Worm (Caenorhabditis elegans) whole organism, L1 larva: Measurements from ENCODE around the gene srlf-17.

Source experiments
- C04F5.9 ChIP-seq: sonication (generic microtip); optimal IDR thresholded peaks from 2 replicates; lab custom pipeline; 2016; ENCODE audit warnings: missing genetic modification characterization, missing compliant biosample characterization
- C16A3.4 ChIP-seq: fragments of 150-350 bp; optimal IDR thresholded peaks from 2 replicates; lab custom pipeline; 2014; ENCODE audit warnings: missing biosample characterization, missing genetic modification characterization
- aly-2 ChIP-seq: fragments of 150-350 bp; optimal IDR thresholded peaks from 2 replicates; lab custom pipeline; 2014; ENCODE audit warnings: missing biosample characterization, missing genetic modification characterization
- ama-1 ChIP-seq: fragments of 150-350 bp; optimal IDR thresholded peaks from 2 replicates; lab custom pipeline; 2014
- blmp-1 ChIP-seq: fragments of 150-350 bp; optimal IDR thresholded peaks from 2 replicates; lab custom pipeline; 2014; ENCODE audit warnings: missing biosample characterization, missing genetic modification characterization
- ceh-8 ChIP-seq: fragments of 200-800 bp; sonication (Bioruptor generic); optimal IDR thresholded peaks from 2 replicates; lab custom pipeline; 2018; ENCODE audit warnings: mild to moderate bottlenecking, missing genetic modification characterization, moderate library complexity, missing compliant biosample characterization
- ceh-82 ChIP-seq, 3 experiments: fragments of 150-350 bp in 1 of 3; sonication (generic microtip) in 2 of 3; optimal IDR thresholded peaks; 2 replicates each; lab custom pipeline; 2014 to 2017; ENCODE audit warnings: missing biosample characterization in 3 of 3, missing genetic modification characterization in 3 of 3
- dsc-1 ChIP-seq: sonication (generic microtip); optimal IDR thresholded peaks from 2 replicates; lab custom pipeline; 2016; ENCODE audit warnings: mild to moderate bottlenecking, missing genetic modification characterization, missing compliant biosample characterization
- efl-1 ChIP-seq, 4 experiments: fragments of 150-350 bp; optimal IDR thresholded peaks in 3 of 4; peaks in 1 of 4; 1 replicate in 1 of 4; 2 replicates in 3 of 4; lab custom pipeline; 2014; ENCODE audit warnings: missing biosample characterization in 2 of 4, missing genetic modification characterization in 2 of 4, missing genetic modification reagents in 2 of 4
- egl-13 ChIP-seq: sonication (generic microtip); optimal IDR thresholded peaks from 2 replicates; lab custom pipeline; 2016; ENCODE audit warnings: missing genotype, missing genetic modification reagents, missing genetic modification characterization, missing compliant biosample characterization
- egl-27 ChIP-seq, 2 experiments: fragments of 150-350 bp in 1 of 2; sonication (generic microtip); optimal IDR thresholded peaks; 3 replicates each; lab custom pipeline; 2017 to 2018; ENCODE audit warnings: missing biosample characterization in 2 of 2, missing genetic modification characterization in 2 of 2, missing genetic modification reagents in 2 of 2
- elt-3 ChIP-seq, 6 experiments: fragments of 150-350 bp in 1 of 6; sonication (generic microtip); optimal IDR thresholded peaks; 2 replicates each; lab custom pipeline; 2017 to 2018; ENCODE audit warnings: missing biosample characterization in 6 of 6, missing genetic modification characterization in 6 of 6, inconsistent platforms in 1 of 6
- fkh-8 ChIP-seq: sonication (generic microtip); optimal IDR thresholded peaks from 2 replicates; lab custom pipeline; 2016; ENCODE audit warnings: mild to moderate bottlenecking, missing genetic modification characterization, missing compliant biosample characterization
- isw-1 ChIP-seq: fragments of 200-800 bp; sonication (Bioruptor generic); IDR thresholded peaks from 2 replicates; pipeline ENCODE4 v1.3.6; 2022; ENCODE audit warnings: missing genetic modification characterization, missing compliant biosample characterization
- lin-13 ChIP-seq: fragments of 150-350 bp; optimal IDR thresholded peaks from 2 replicates; lab custom pipeline; 2014; ENCODE audit warnings: missing biosample characterization, missing genetic modification reagents, missing genetic modification characterization
- lin-14 ChIP-seq: fragments of 200-800 bp; sonication (Bioruptor generic); optimal IDR thresholded peaks from 2 replicates; lab custom pipeline; 2018; ENCODE audit warnings: mild to moderate bottlenecking, missing genetic modification characterization, moderate library complexity, missing compliant biosample characterization
- lsy-2 ChIP-seq, 2 experiments: fragments of 150-350 bp; optimal IDR thresholded peaks; 2 replicates each; lab custom pipeline; 2014; ENCODE audit warnings: missing biosample characterization in 2 of 2, missing genetic modification characterization in 2 of 2
- mab-9 ChIP-seq: fragments of 200-800 bp; sonication (Bioruptor generic); IDR thresholded peaks from 2 replicates; pipeline ENCODE4 v1.3.6; 2022; ENCODE audit warnings: missing genetic modification reagents, missing genetic modification characterization, missing compliant biosample characterization
- mdl-1 ChIP-seq, 2 experiments: fragments of 150-350 bp; optimal IDR thresholded peaks; 2 replicates each; lab custom pipeline; 2014 to 2017; ENCODE audit warnings: missing biosample characterization in 2 of 2, missing genetic modification characterization in 2 of 2, inconsistent platforms in 1 of 2
- mep-1 ChIP-seq: fragments of 150-350 bp; optimal IDR thresholded peaks from 2 replicates; lab custom pipeline; 2014; ENCODE audit warnings: missing biosample characterization, missing genetic modification characterization
- nhr-19 ChIP-seq: fragments of 200-800 bp; sonication (Bioruptor generic); conservative IDR thresholded peaks from 2 replicates; pipeline ENCODE4 v1.3.6; 2022; ENCODE audit warnings: missing genetic modification characterization, missing compliant biosample characterization
- nhr-20 ChIP-seq: sonication (generic microtip); optimal IDR thresholded peaks from 2 replicates; lab custom pipeline; 2016; ENCODE audit warnings: mild to moderate bottlenecking, missing genetic modification characterization, missing compliant biosample characterization
- nhr-237 ChIP-seq: fragments of 150-350 bp; optimal IDR thresholded peaks from 2 replicates; lab custom pipeline; 2014; ENCODE audit warnings: missing biosample characterization, missing genetic modification characterization
- nhr-47 ChIP-seq: sonication (generic microtip); optimal IDR thresholded peaks from 2 replicates; lab custom pipeline; 2016; ENCODE audit warnings: mild to moderate bottlenecking, missing genetic modification characterization, moderate library complexity, missing compliant biosample characterization
- nhr-71 ChIP-seq: sonication (generic microtip); optimal IDR thresholded peaks from 2 replicates; lab custom pipeline; 2016; ENCODE audit warnings: mild to moderate bottlenecking, missing genetic modification characterization, moderate library complexity, missing compliant biosample characterization
- nhr-76 ChIP-seq: sonication (generic microtip); optimal IDR thresholded peaks from 2 replicates; lab custom pipeline; 2017; ENCODE audit warnings: missing biosample characterization, missing genetic modification characterization
- nhr-77 ChIP-seq: fragments of 150-350 bp; optimal IDR thresholded peaks from 2 replicates; lab custom pipeline; 2014; ENCODE audit warnings: missing biosample characterization, missing genetic modification characterization
- nhr-84 ChIP-seq: sonication (generic microtip); optimal IDR thresholded peaks from 2 replicates; lab custom pipeline; 2017; ENCODE audit warnings: missing biosample characterization, missing genetic modification characterization
- nhr-85 ChIP-seq: sonication (generic microtip); peaks from one replicate; lab custom pipeline; 2016; ENCODE audit warnings: missing genetic modification characterization, inconsistent platforms, missing compliant biosample characterization
- nhr-90 ChIP-seq: sonication (generic microtip); optimal IDR thresholded peaks from 2 replicates; lab custom pipeline; 2016; ENCODE audit warnings: mild to moderate bottlenecking, missing genetic modification characterization, missing compliant biosample characterization; ENCODE audit not compliant: poor library complexity
- pqm-1 ChIP-seq: sonication (generic microtip); optimal IDR thresholded peaks from 3 replicates; lab custom pipeline; 2017; ENCODE audit warnings: missing biosample characterization, missing genetic modification characterization
- rnt-1 ChIP-seq: sonication (generic microtip); optimal IDR thresholded peaks from 2 replicates; lab custom pipeline; 2016; ENCODE audit warnings: mild to moderate bottlenecking, missing genetic modification characterization, moderate library complexity, missing compliant biosample characterization
- snu-23 ChIP-seq: sonication (generic microtip); optimal IDR thresholded peaks from 2 replicates; lab custom pipeline; 2016; ENCODE audit warnings: missing genetic modification characterization, missing compliant biosample characterization
- swsn-7 ChIP-seq: sonication (generic microtip); optimal IDR thresholded peaks from 2 replicates; lab custom pipeline; 2016; ENCODE audit warnings: missing genetic modification characterization, missing compliant biosample characterization
- tbx-2 ChIP-seq: sonication (generic microtip); optimal IDR thresholded peaks from 2 replicates; lab custom pipeline; 2016; ENCODE audit warnings: missing genetic modification characterization, missing compliant biosample characterization
- unc-130 ChIP-seq: fragments of 150-350 bp; optimal IDR thresholded peaks from 2 replicates; lab custom pipeline; 2017; ENCODE audit warnings: missing biosample characterization, missing genetic modification characterization, inconsistent platforms
- unc-30 ChIP-seq: sonication (generic microtip); optimal IDR thresholded peaks from 2 replicates; lab custom pipeline; 2017; ENCODE audit warnings: missing biosample characterization, missing genetic modification characterization
- unc-62 ChIP-seq: fragments of 150-350 bp; optimal IDR thresholded peaks from 2 replicates; lab custom pipeline; 2014; ENCODE audit warnings: missing biosample characterization, missing genetic modification reagents, missing genetic modification characterization
- unc-98 ChIP-seq: fragments of 200-800 bp; sonication (Bioruptor generic); IDR thresholded peaks from 2 replicates; pipeline ENCODE4 v1.3.6; 2022; ENCODE audit warnings: missing genetic modification characterization, missing compliant biosample characterization
- xbp-1 ChIP-seq: sonication (generic microtip); optimal IDR thresholded peaks from 2 replicates; lab custom pipeline; 2016; ENCODE audit warnings: missing genetic modification characterization, missing compliant biosample characterization
- zag-1 ChIP-seq: fragments of 150-350 bp; optimal IDR thresholded peaks from 2 replicates; lab custom pipeline; 2014; ENCODE audit warnings: missing biosample characterization, missing genetic modification characterization
- zip-4 ChIP-seq: fragments of 200-800 bp; sonication (Bioruptor generic); optimal IDR thresholded peaks from 2 replicates; lab custom pipeline; 2018; ENCODE audit warnings: mild to moderate bottlenecking, missing genetic modification characterization, moderate library complexity, missing compliant biosample characterization

srlf-17 gene

ce11 chrIV:11103501-11103900 lies 993 bp upstream of the srlf-17 start:
- TF ChIP-seq nhr-85 (tag; lab: Kevin White, UChicago) (peak; percentile 61), zag-1 (tag; lab: Kevin White, UChicago) (no peak)

ce11 chrIV:11101383-11101782 lies 1.1 kb downstream of the srlf-17 start, which contains the start of gene srlf-18:
Gene srlf-18 (minus strand): TSS chrIV:11101483.
- TF ChIP-seq unc-62: no peak
- TF ChIP-seq lin-14 (GFP tag; lab: Kevin White, UChicago): no peak
- no peak for TF ChIP-seq nhr-76 (tag; lab: Kevin White, UChicago)
- no peak for TF ChIP-seq ama-1
- no peak for TF ChIP-seq C16A3.4
- no peak for TF ChIP-seq egl-13 (tag; lab: Kevin White, UChicago)
- TF ChIP-seq lsy-2 (tag; optimal IDR thresholded peaks at IDR 0.05; lab: Kevin White, UChicago): no peak
- TF ChIP-seq ceh-8: no peak
- no peak for TF ChIP-seq tbx-2 (tag; lab: Kevin White, UChicago)
- no peak for TF ChIP-seq nhr-84 (tag; lab: Kevin White, UChicago)
- TF ChIP-seq zip-4 (GFP tag; lab: Kevin White, UChicago): no peak
- no peak for TF ChIP-seq rnt-1 (tag; lab: Kevin White, UChicago)
- no peak for TF ChIP-seq nhr-20 (tag; lab: Kevin White, UChicago)
- no peak for TF ChIP-seq elt-3 (tag; optimal IDR thresholded peaks at IDR 0.05; lab: Kevin White, UChicago)
- no peak for TF ChIP-seq swsn-7 (tag; lab: Kevin White, UChicago)
- no peak for TF ChIP-seq xbp-1 (tag; lab: Kevin White, UChicago)
- TF ChIP-seq nhr-237 (tag; lab: Kevin White, UChicago): no peak
- TF ChIP-seq fkh-8: no peak
- no peak for TF ChIP-seq unc-98 (GFP tag; lab: Robert Waterston, UW)
- TF ChIP-seq, all 84 proteins: peak for 0

ce11 chrIV:11100271-11100670 lies 2.2 kb downstream of the srlf-17 start, which contains the start of gene str-3:
Gene str-3 (minus strand): TSS chrIV:11100371.
- no peak for TF ChIP-seq isw-1 (GFP tag; lab: Robert Waterston, UW)
- TF ChIP-seq unc-98 (GFP tag; lab: Robert Waterston, UW): no peak
- TF ChIP-seq efl-1 (optimal IDR thresholded peaks at IDR 0.05; lab: Kevin White, UChicago): no peak
- TF ChIP-seq efl-1 (GFP tag; optimal IDR thresholded peaks at IDR 0.05 in 1 of 2; lab: Kevin White, UChicago): no peak
- no peak for TF ChIP-seq C04F5.9
- no peak for TF ChIP-seq mab-9 (GFP tag; lab: Robert Waterston, UW)
- TF ChIP-seq mep-1 (tag; lab: Kevin White, UChicago): no peak
- TF ChIP-seq lin-14 (GFP tag; lab: Kevin White, UChicago): no peak
- TF ChIP-seq C16A3.4: no peak

- TF ChIP-seq unc-130 (tag; lab: Kevin White, UChicago) (no peak), nhr-19 (GFP tag; lab: Robert Waterston, UW) (peak; percentile 53), blmp-1 (no peak), fkh-8 (peak; percentile 48), nhr-90 (tag; lab: Kevin White, UChicago) (no peak), rnt-1 (tag; lab: Kevin White, UChicago) (peak; percentile 41), mab-9 (GFP tag; lab: Robert Waterston, UW) (no peak), snu-23 (GFP tag; lab: Kevin White, UChicago) (peak; percentile 37), unc-30 (tag; lab: Kevin White, UChicago) (no peak), mdl-1 (tag; optimal IDR thresholded peaks at IDR 0.05; lab: Kevin White, UChicago) (no peak), nhr-20 (tag; lab: Kevin White, UChicago) (peak; percentile 47), egl-27 (tag; optimal IDR thresholded peaks at IDR 0.05; lab: Kevin White, UChicago) (no peak), tbx-2 (tag; lab: Kevin White, UChicago) (no peak), pqm-1 (no peak), dsc-1 (peak; percentile 54), xbp-1 (tag; lab: Kevin White, UChicago) (peak; percentile 1), lin-14 (GFP tag; lab: Kevin White, UChicago) (peak; percentile 63), lin-13 (GFP tag; lab: Kevin White, UChicago) (no peak), swsn-7 (tag; lab: Kevin White, UChicago) (peak; percentile 20), lsy-2 (tag; optimal IDR thresholded peaks at IDR 0.05; lab: Kevin White, UChicago) (peak in 1 of 2 experiments; percentile 12), aly-2 (tag; lab: Kevin White, UChicago) (no peak), nhr-77 (tag; lab: Kevin White, UChicago) (no peak), nhr-47 (tag; lab: Kevin White, UChicago) (peak; percentile 34), ceh-82 (tag; optimal IDR thresholded peaks at IDR 0.05; lab: Kevin White, UChicago) (peak in 1 of 3 experiments; percentile 7), efl-1 (optimal IDR thresholded peaks at IDR 0.05; lab: Kevin White, UChicago) (no peak), efl-1 (GFP tag; optimal IDR thresholded peaks at IDR 0.05 in 1 of 2; lab: Kevin White, UChicago) (no peak), nhr-71 (tag; lab: Kevin White, UChicago) (peak; percentile 69), mep-1 (tag; lab: Kevin White, UChicago) (peak; percentile 10)
Measured at ce11 chrIV:11097795-11098194, 4.7 kb downstream of the srlf-17 start, which contains the start of gene M7.12. Gene M7.12 (minus strand): TSS chrIV:11097982.
